Fruit fly (Drosophila melanogaster): Measurements from ENCODE around the gene cindr.

cindr gene

DNA sequence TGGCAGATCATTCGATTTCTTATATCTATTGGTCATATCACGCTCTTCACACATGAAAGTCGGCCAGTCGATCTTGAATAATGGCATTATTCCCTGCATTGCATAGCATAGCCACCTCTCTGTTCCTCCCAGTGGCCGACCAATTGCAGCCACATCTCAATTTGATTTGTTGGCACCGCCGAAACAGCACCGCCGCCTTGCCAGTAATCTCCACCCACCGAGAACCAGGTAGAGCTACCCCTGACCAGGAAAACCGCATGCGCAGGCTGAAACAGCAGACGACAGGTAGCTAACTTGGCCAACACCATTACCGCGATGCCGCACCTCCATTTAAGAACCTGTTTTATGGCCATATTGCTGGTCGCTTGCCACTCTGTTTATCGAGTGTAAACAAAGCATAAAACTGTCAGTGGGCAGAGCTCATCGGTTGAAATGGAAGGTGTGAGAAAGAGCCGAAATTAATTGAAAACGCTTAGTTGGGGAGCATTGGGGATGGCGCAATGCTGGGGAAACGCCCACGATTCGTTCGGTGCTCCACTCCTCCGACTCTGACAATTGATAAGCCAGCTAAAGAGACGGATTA is 41.4 kb upstream of the cindr start:
- no peak for TF ChIP-seq sage (GFP tag; optimal IDR thresholded peaks at IDR 0.05)
- no peak for TF ChIP-seq Hr83 (GFP tag; optimal IDR thresholded peaks at IDR 0.05; ENCODE audit: poor library complexity, severe bottlenecking)
- no peak for TF ChIP-seq Mio (GFP tag; optimal IDR thresholded peaks at IDR 0.05)
- TF ChIP-seq OdsH (GFP tag; optimal IDR thresholded peaks at IDR 0.05), result no peak
- no peak for TF ChIP-seq Vsx2 (GFP tag; optimal IDR thresholded peaks at IDR 0.05; ENCODE audit: partially characterized antibody)
- TF ChIP-seq psq (GFP tag; optimal IDR thresholded peaks at IDR 0.05), result no peak
- TF ChIP-seq rgr (GFP tag; optimal IDR thresholded peaks at IDR 0.05), result no peak
- no peak for TF ChIP-seq GATAd (GFP tag; optimal IDR thresholded peaks at IDR 0.05)
- TF ChIP-seq Hr78 (GFP tag; optimal IDR thresholded peaks at IDR 0.05), result no peak
- TF ChIP-seq Sp1 (GFP tag; optimal IDR thresholded peaks at IDR 0.05), result no peak
- no peak for TF ChIP-seq dsf (GFP tag; optimal IDR thresholded peaks at IDR 0.05; ENCODE audit: borderline replicate concordance)
- TF ChIP-seq HLH106 (tag; optimal IDR thresholded peaks at IDR 0.05), result no peak
- TF ChIP-seq fru (GFP tag; optimal IDR thresholded peaks at IDR 0.05), result no peak
- no peak for TF ChIP-seq Hnf4 (GFP tag; optimal IDR thresholded peaks at IDR 0.05)
- TF ChIP-seq br (GFP tag; optimal IDR thresholded peaks at IDR 0.05), result no peak
- no peak for TF ChIP-seq Abd-B (GFP tag; optimal IDR thresholded peaks at IDR 0.05)

DNA sequence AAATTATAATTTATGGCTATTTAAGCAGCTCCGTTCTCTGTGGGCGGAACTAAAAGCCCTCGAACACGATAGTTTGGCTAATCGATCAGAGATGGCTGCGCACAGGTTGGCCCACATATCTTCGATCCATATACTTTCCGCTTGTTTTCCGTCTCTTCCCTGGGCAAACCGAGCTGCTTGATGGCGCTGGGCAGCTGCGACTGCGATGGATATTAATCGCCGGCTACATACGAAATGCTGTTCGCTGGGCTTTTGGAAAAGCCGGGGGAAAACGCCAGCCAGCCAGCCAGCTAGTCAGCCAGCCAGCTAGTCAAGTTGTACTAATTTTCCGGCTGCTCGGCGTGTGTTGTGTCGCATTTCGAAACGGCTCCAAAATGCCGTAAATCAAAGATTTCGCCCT is 40.9 kb upstream of the cindr start:
- TF ChIP-seq fru (GFP tag; optimal IDR thresholded peaks at IDR 0.05) (no peak), br (GFP tag; optimal IDR thresholded peaks at IDR 0.05) (no peak)

DNA sequence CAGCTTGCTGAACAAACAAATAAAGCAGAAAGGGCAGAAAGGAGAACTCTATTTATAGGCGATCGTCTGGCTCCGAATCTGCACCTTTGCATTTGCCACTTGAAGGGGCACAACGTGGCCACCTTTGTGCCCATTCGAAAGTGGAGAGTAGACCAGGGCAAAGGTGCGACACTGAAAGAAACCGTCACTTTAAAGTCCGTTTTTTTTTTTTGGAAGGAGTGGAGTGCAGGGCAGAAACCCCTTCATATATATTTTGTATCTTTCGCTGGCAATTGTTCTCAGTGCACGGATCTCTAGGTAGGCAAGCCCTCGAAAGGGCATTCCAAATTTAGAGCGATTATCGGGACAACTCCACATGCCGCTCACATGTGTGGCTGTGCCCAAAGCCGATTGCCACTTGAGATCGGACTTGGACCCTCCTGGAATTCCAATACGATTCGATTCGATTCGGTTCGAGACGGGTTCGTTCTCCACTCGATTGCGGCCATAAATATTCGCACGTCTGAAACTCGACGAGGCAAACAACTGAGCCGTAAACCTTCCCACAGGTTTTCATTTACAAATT is 38.3 kb upstream of the cindr start:
- TF ChIP-seq Dif (GFP tag; optimal IDR thresholded peaks at IDR 0.05; ENCODE audit: partially characterized antibody) (no peak), sv (GFP tag; optimal IDR thresholded peaks at IDR 0.05) (no peak), jim (GFP tag; optimal IDR thresholded peaks at IDR 0.05) (no peak), Hr78 (GFP tag; optimal IDR thresholded peaks at IDR 0.05) (no peak), Hnf4 (GFP tag; optimal IDR thresholded peaks at IDR 0.05) (no peak), lola (GFP tag; optimal IDR thresholded peaks at IDR 0.05) (no peak), pan (optimal IDR thresholded peaks at IDR 0.05) (no peak), CrebA (GFP tag; optimal IDR thresholded peaks at IDR 0.05; ENCODE audit: borderline replicate concordance) (no peak), GATAd (GFP tag; optimal IDR thresholded peaks at IDR 0.05) (no peak), Hr83 (GFP tag; optimal IDR thresholded peaks at IDR 0.05; ENCODE audit: poor library complexity, severe bottlenecking) (no peak), dl (GFP tag; optimal IDR thresholded peaks at IDR 0.05; ENCODE audit: insufficient read depth in 1 of 2, partially characterized antibody in 2 of 2) (no peak), CG9705 (GFP tag; optimal IDR thresholded peaks at IDR 0.05) (no peak), OdsH (GFP tag; optimal IDR thresholded peaks at IDR 0.05) (no peak)

DNA sequence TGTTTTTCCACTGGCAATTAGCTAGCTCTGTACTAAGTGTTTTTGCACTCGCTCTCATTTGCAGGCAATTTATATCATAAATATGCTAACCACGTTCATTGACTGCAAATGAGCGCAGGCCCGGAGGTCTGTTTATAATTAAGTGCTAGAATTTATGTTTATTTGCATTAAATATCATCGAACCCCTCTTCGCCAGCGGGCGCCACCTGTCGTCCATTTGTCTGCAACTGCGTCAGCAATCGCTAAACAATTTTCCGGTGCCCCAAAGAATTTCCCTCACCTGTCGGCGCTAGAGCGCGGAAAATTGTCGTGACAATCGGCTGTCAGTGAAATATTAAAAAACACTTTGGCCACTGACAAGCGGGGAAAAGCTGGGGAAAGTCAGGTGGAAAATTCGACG is 37.7 kb upstream of the cindr start:
- TF ChIP-seq ey (GFP tag; optimal IDR thresholded peaks at IDR 0.05) (no peak), GATAd (GFP tag; optimal IDR thresholded peaks at IDR 0.05) (no peak), woc (GFP tag; optimal IDR thresholded peaks at IDR 0.05) (no peak), foxo (GFP tag; optimal IDR thresholded peaks at IDR 0.05) (no peak), Hr78 (GFP tag; optimal IDR thresholded peaks at IDR 0.05) (no peak), OdsH (GFP tag; optimal IDR thresholded peaks at IDR 0.05) (no peak), Hr83 (GFP tag; optimal IDR thresholded peaks at IDR 0.05; ENCODE audit: poor library complexity, severe bottlenecking) (no peak), sage (GFP tag; optimal IDR thresholded peaks at IDR 0.05) (no peak), dsf (GFP tag; optimal IDR thresholded peaks at IDR 0.05; ENCODE audit: borderline replicate concordance) (no peak), usp (GFP tag; optimal IDR thresholded peaks at IDR 0.05) (no peak), lola (GFP tag; optimal IDR thresholded peaks at IDR 0.05) (no peak), Rel (GFP tag; optimal IDR thresholded peaks at IDR 0.05) (no peak), Rel (tag; optimal IDR thresholded peaks at IDR 0.05) (no peak), h (GFP tag; optimal IDR thresholded peaks at IDR 0.05) (no peak), jim (GFP tag; optimal IDR thresholded peaks at IDR 0.05) (no peak), brk (GFP tag; optimal IDR thresholded peaks at IDR 0.05) (no peak)

All from whole organism, wandering third instar larva.